Fruit fly (Drosophila melanogaster) whole organism, pupa: ENCODE measurements around the gene CG42727.

Experiments used
- CG10348 ChIP-seq: fragments of 200-800 bp; sonication (Bioruptor generic); IDR thresholded peaks from 2 replicates; pipeline ENCODE4 v1.3.6; 2022; ENCODE audit warnings: missing biosample characterization, missing genetic modification characterization
- CG12605 ChIP-seq: fragments of 200-800 bp; sonication (Bioruptor generic); IDR thresholded peaks from 2 replicates; pipeline ENCODE4 v1.3.6; 2022; ENCODE audit warnings: missing biosample characterization, missing genetic modification characterization
- CG13204 ChIP-seq: fragments of 200-800 bp; sonication (Bioruptor generic); optimal IDR thresholded peaks from 2 replicates; lab custom pipeline; 2018; ENCODE audit warnings: missing biosample characterization, mild to moderate bottlenecking, missing genetic modification characterization, moderate library complexity
- CG14655 ChIP-seq: fragments of 200-800 bp; sonication (Bioruptor generic); optimal IDR thresholded peaks from 3 replicates; lab custom pipeline; 2017; ENCODE audit warnings: mild to moderate bottlenecking, missing biosample characterization, missing genetic modification reagents, missing genetic modification characterization
- CG15710 ChIP-seq: fragments of 200-800 bp; sonication (Bioruptor generic); optimal IDR thresholded peaks from 2 replicates; lab custom pipeline; 2018; ENCODE audit warnings: missing biosample characterization, mild to moderate bottlenecking, missing genetic modification characterization, moderate library complexity
- CG17806 ChIP-seq: fragments of 200-800 bp; sonication (Bioruptor generic); optimal IDR thresholded peaks from 2 replicates; lab custom pipeline; 2018; ENCODE audit warnings: missing biosample characterization, mild to moderate bottlenecking, missing genetic modification characterization, moderate library complexity
- CG32121 ChIP-seq: fragments of 200-800 bp; sonication (Bioruptor generic); IDR thresholded peaks from 2 replicates; pipeline ENCODE4 v1.3.6; 2022; ENCODE audit warnings: missing biosample characterization, missing genetic modification characterization
- CG34367 ChIP-seq: fragments of 200-800 bp; sonication (Bioruptor generic); optimal IDR thresholded peaks from 2 replicates; lab custom pipeline; 2018; ENCODE audit warnings: missing biosample characterization, mild to moderate bottlenecking, missing genetic modification characterization
- CG4496 ChIP-seq: fragments of 200-800 bp; sonication (Bioruptor generic); IDR thresholded peaks from 3 replicates; pipeline ENCODE4 v1.3.6; 2022; ENCODE audit warnings: missing biosample characterization, missing genetic modification characterization
- CG8159 ChIP-seq: fragments of 200-800 bp; sonication (Bioruptor generic); optimal IDR thresholded peaks from 3 replicates; lab custom pipeline; 2018; ENCODE audit warnings: missing biosample characterization, mild to moderate bottlenecking, missing genetic modification characterization, moderate library complexity
- CG8301 ChIP-seq: fragments of 200-800 bp; sonication (Bioruptor generic); optimal IDR thresholded peaks from 2 replicates; lab custom pipeline; 2018; ENCODE audit warnings: missing biosample characterization, mild to moderate bottlenecking, missing genetic modification characterization
- CG9948 ChIP-seq: fragments of 200-800 bp; sonication (Bioruptor generic); optimal IDR thresholded peaks from 2 replicates; lab custom pipeline; 2018; ENCODE audit warnings: missing biosample characterization, mild to moderate bottlenecking, missing genetic modification characterization, moderate library complexity
- D1 ChIP-seq: fragments of 200-800 bp; sonication (Bioruptor generic); optimal IDR thresholded peaks from 2 replicates; lab custom pipeline; 2018; ENCODE audit warnings: missing biosample characterization, mild to moderate bottlenecking, missing genetic modification characterization, moderate library complexity
- EcR ChIP-seq: fragments of 200-800 bp; sonication (Bioruptor generic); optimal IDR thresholded peaks from 3 replicates; lab custom pipeline; 2019; ENCODE audit warnings: missing biosample characterization, missing genetic modification characterization, mild to moderate bottlenecking, moderate library complexity, missing genetic modification reagents
- Ets98B ChIP-seq: fragments of 200-800 bp; sonication (Bioruptor generic); IDR thresholded peaks from 2 replicates; pipeline ENCODE4 v1.3.6; 2022; ENCODE audit warnings: missing biosample characterization, missing genetic modification characterization
- Pif1A ChIP-seq: fragments of 200-800 bp; sonication (Bioruptor generic); optimal IDR thresholded peaks from 3 replicates; lab custom pipeline; 2016; ENCODE audit warnings: missing biosample characterization, missing genetic modification characterization
- Pif1B ChIP-seq: fragments of 200-800 bp; sonication (Bioruptor generic); optimal IDR thresholded peaks from 3 replicates; lab custom pipeline; 2016; ENCODE audit warnings: missing biosample characterization, missing genetic modification characterization
- Snoo ChIP-seq: fragments of 200-800 bp; sonication (Bioruptor generic); optimal IDR thresholded peaks from 3 replicates; lab custom pipeline; 2017; ENCODE audit warnings: missing biosample characterization, mild to moderate bottlenecking, missing genetic modification characterization, inconsistent platforms
- fd96Ca ChIP-seq: fragments of 200-800 bp; sonication (Bioruptor generic); IDR thresholded peaks from 3 replicates; pipeline ENCODE4 v1.3.6; 2022; ENCODE audit warnings: missing biosample characterization, missing genetic modification characterization
- gl ChIP-seq: fragments of 200-800 bp; sonication (Bioruptor generic); optimal IDR thresholded peaks from 2 replicates; lab custom pipeline; 2018; ENCODE audit warnings: missing biosample characterization, mild to moderate bottlenecking, missing genetic modification characterization
- rn ChIP-seq: fragments of 200-800 bp; sonication (Bioruptor generic); IDR thresholded peaks from 2 replicates; pipeline ENCODE4 v1.3.6; 2022; ENCODE audit warnings: missing biosample characterization, missing genetic modification characterization

The CG42727 gene

dm6 chr3R:15319912-15320746 is 27.7 kb upstream of the CG42727 start, which contains the start of the genes CG6276 and CG44040:
CG6276 (minus strand) TSS chr3R:15320069.
CG44040 (plus strand) TSS chr3R:15320378.
- peak; percentile 61 for TF ChIP-seq Snoo (tag; lab: Kevin White, UChicago)
- peak; percentile 50 for TF ChIP-seq CG34367 (tag; lab: Kevin White, UChicago)
- no peak for TF ChIP-seq CG14655 (GFP tag; lab: Kevin White, UChicago)
- peak; percentile 98 for TF ChIP-seq CG8159 (tag; lab: Kevin White, UChicago)
- no peak for TF ChIP-seq D1 (tag; lab: Kevin White, UChicago)
- 0 out of 2 replicates have a peak, but pooled peaks have one; percentile 4 for TF ChIP-seq rn
- peak; percentile 71 for TF ChIP-seq fd96Ca (GFP tag; lab: Robert Waterston, UW)
- peak; percentile 59 for TF ChIP-seq CG8301 (tag; lab: Kevin White, UChicago)
- no peak for TF ChIP-seq Pif1A (GFP tag; lab: Kevin White, UChicago)
- TF ChIP-seq Pif1B (GFP tag; lab: Kevin White, UChicago), result no peak
- TF ChIP-seq CG13204 (GFP tag; lab: Kevin White, UChicago), result no peak
- TF ChIP-seq EcR (GFP tag; lab: Kevin White, UChicago), result no peak
- TF ChIP-seq CG9948, result peak; percentile 25
- peak; percentile 44 for TF ChIP-seq CG17806 (tag; lab: Kevin White, UChicago)
- TF ChIP-seq CG15710, result peak; percentile 46
- peak; percentile 53; the same call in 2 of the 3 replicates for TF ChIP-seq CG4496 (GFP tag; lab: Robert Waterston, UW)
- TF ChIP-seq gl (tag; lab: Kevin White, UChicago), result no peak
- TF ChIP-seq Ets98B (GFP tag; lab: Robert Waterston, UW), result peak; percentile 73
- 0 out of 2 replicates have a peak, but pooled peaks have one; percentile 9 for TF ChIP-seq CG12605
- no peak for TF ChIP-seq CG10348 (GFP tag; lab: Robert Waterston, UW)
- peak; percentile 35 for TF ChIP-seq CG32121 (GFP tag; lab: Robert Waterston, UW)

- TF ChIP-seq rn (no peak), fd96Ca (GFP tag; lab: Robert Waterston, UW) (no peak), CG10348 (GFP tag; lab: Robert Waterston, UW) (no peak), CG17806 (tag; lab: Kevin White, UChicago) (no peak), CG32121 (GFP tag; lab: Robert Waterston, UW) (no peak), CG13204 (GFP tag; lab: Kevin White, UChicago) (no peak), Pif1A (GFP tag; lab: Kevin White, UChicago) (no peak), CG34367 (tag; lab: Kevin White, UChicago) (no peak), CG15710 (no peak), CG9948 (no peak), Snoo (tag; lab: Kevin White, UChicago) (no peak), CG8301 (tag; lab: Kevin White, UChicago) (no peak), EcR (GFP tag; lab: Kevin White, UChicago) (no peak), CG8159 (tag; lab: Kevin White, UChicago) (no peak), Pif1B (GFP tag; lab: Kevin White, UChicago) (no peak), CG14655 (GFP tag; lab: Kevin White, UChicago) (no peak), gl (tag; lab: Kevin White, UChicago) (no peak)
Observed at dm6 chr3R:15320747-15321085, 27.1 kb upstream of the CG42727 start, which contains the start of gene ear. ear (plus strand) TSS chr3R:15320756.

dm6 chr3R:15328083-15328779 is 19.6 kb upstream of the CG42727 start, which contains the start of the genes CG6236 and ea:
CG6236 (minus strand) TSS chr3R:15328269.
ea (plus strand) TSS chr3R:15328729.
- TF ChIP-seq CG8159 (tag; lab: Kevin White, UChicago) (no peak), CG9948 (no peak), rn (no peak), CG10348 (GFP tag; lab: Robert Waterston, UW) (no peak), fd96Ca (GFP tag; lab: Robert Waterston, UW) (no peak), gl (tag; lab: Kevin White, UChicago) (no peak), Pif1A (GFP tag; lab: Kevin White, UChicago) (no peak), CG17806 (tag; lab: Kevin White, UChicago) (no peak), Ets98B (GFP tag; lab: Robert Waterston, UW) (no peak), CG34367 (tag; lab: Kevin White, UChicago) (no peak), Snoo (tag; lab: Kevin White, UChicago) (no peak), Pif1B (GFP tag; lab: Kevin White, UChicago) (no peak), CG8301 (tag; lab: Kevin White, UChicago) (no peak), CG13204 (GFP tag; lab: Kevin White, UChicago) (no peak), CG12605 (no peak), CG4496 (GFP tag; lab: Robert Waterston, UW) (no peak), CG32121 (GFP tag; lab: Robert Waterston, UW) (no peak), D1 (tag; lab: Kevin White, UChicago) (no peak), CG15710 (no peak), EcR (GFP tag; lab: Kevin White, UChicago) (no peak)

- TF ChIP-seq CG15710, result peak; percentile 5
- TF ChIP-seq CG8159 (tag; lab: Kevin White, UChicago), result no peak
- no peak for TF ChIP-seq EcR (GFP tag; lab: Kevin White, UChicago)
- no peak for TF ChIP-seq CG34367 (tag; lab: Kevin White, UChicago)
- TF ChIP-seq Pif1A (GFP tag; lab: Kevin White, UChicago), result no peak
- no peak for TF ChIP-seq D1 (tag; lab: Kevin White, UChicago)
Observed at dm6 chr3R:15330472-15330871, 17.4 kb upstream of the CG42727 start, which contains the start of gene mRpL9. mRpL9 (plus strand) TSS chr3R:15330738.
